Fruit fly (Drosophila melanogaster): ENCODE data around the gene CG33700.

CG33700 gene

dm6 chr3L:9468261-9468890 lies 57.0 kb downstream of the CG33700 start (continued):
- TF ChIP-seq MESR4 (GFP tag; optimal IDR thresholded peaks at IDR 0.05) (no peak), lab (GFP tag; optimal IDR thresholded peaks at IDR 0.05) (peak; percentile 21), dmrt99B (tag; optimal IDR thresholded peaks at IDR 0.05) (peak; percentile 55), Sin3A (optimal IDR thresholded peaks at IDR 0.05) (no peak), CG1832 (GFP tag; optimal IDR thresholded peaks at IDR 0.05) (no peak), sug (tag; optimal IDR thresholded peaks at IDR 0.05) (no peak), ci (GFP tag; IDR thresholded peaks at IDR 0.05) (no peak), CG15601 (tag; optimal IDR thresholded peaks at IDR 0.05) (no peak), CG10565 (GFP tag; optimal IDR thresholded peaks at IDR 0.05) (no peak), ems (GFP tag; optimal IDR thresholded peaks at IDR 0.05) (no peak), Six4 (GFP tag; optimal IDR thresholded peaks at IDR 0.05) (no peak), tup (GFP tag; optimal IDR thresholded peaks at IDR 0.05) (no peak), D (optimal IDR thresholded peaks at IDR 0.05) (no peak), D (GFP tag; optimal IDR thresholded peaks at IDR 0.05) (peak; percentile 34), CG17359 (tag; optimal IDR thresholded peaks at IDR 0.05) (peak; percentile 16), CG10462 (GFP tag; optimal IDR thresholded peaks at IDR 0.05) (no peak), CG3995 (GFP tag; optimal IDR thresholded peaks at IDR 0.05) (peak; percentile 2), Blimp-1 (GFP tag; optimal IDR thresholded peaks at IDR 0.05) (peak; percentile 26), CG9727 (GFP tag; optimal IDR thresholded peaks at IDR 0.05) (peak; percentile 28), CG34376 (GFP tag; optimal IDR thresholded peaks at IDR 0.05) (no peak), CG13894 (tag; optimal IDR thresholded peaks at IDR 0.05) (no peak), Antp (GFP tag; optimal IDR thresholded peaks at IDR 0.05) (no peak), tgo (GFP tag; IDR thresholded peaks at IDR 0.05) (no peak), vfl (GFP tag; optimal IDR thresholded peaks at IDR 0.05) (no peak), oc (tag; optimal IDR thresholded peaks at IDR 0.05) (no peak), Ets65A (GFP tag) (peak; percentile 80), NC2α (GFP tag; optimal IDR thresholded peaks at IDR 0.05) (no peak), lmd (GFP tag; IDR thresholded peaks at IDR 0.05) (0 out of 2 replicates have a peak, but pooled peaks have one; percentile 26), Jarid2 (GFP tag; optimal IDR thresholded peaks at IDR 0.05) (peak; percentile 11), CG10209 (GFP tag; optimal IDR thresholded peaks at IDR 0.05) (peak; percentile 17), az2 (GFP tag; optimal IDR thresholded peaks at IDR 0.05) (no peak), Xbp1 (GFP tag; optimal IDR thresholded peaks at IDR 0.05) (peak; percentile 26), amos (GFP tag; IDR thresholded peaks at IDR 0.05; ENCODE audit: partially characterized antibody) (no peak), CG10321 (GFP tag; IDR thresholded peaks at IDR 0.05) (no peak), CG3407 (GFP tag; optimal IDR thresholded peaks at IDR 0.05) (no peak), stc (GFP tag; IDR thresholded peaks at IDR 0.05) (no peak), hbn (GFP tag; IDR thresholded peaks at IDR 0.05; ENCODE audit: partially characterized antibody) (no peak), CrebB (tag; optimal IDR thresholded peaks at IDR 0.05) (no peak), Ptx1 (GFP tag; IDR thresholded peaks at IDR 0.05) (no peak; the same call in 1 of the 2 replicates), CG2116 (GFP tag; optimal IDR thresholded peaks at IDR 0.05) (no peak), CG1792 (GFP tag; optimal IDR thresholded peaks at IDR 0.05) (no peak), yki (optimal IDR thresholded peaks at IDR 0.05) (no peak), scrt (GFP tag; optimal IDR thresholded peaks at IDR 0.05) (peak; percentile 11), CG17612 (GFP tag; IDR thresholded peaks at IDR 0.05) (no peak), Sox100B (GFP tag; optimal IDR thresholded peaks at IDR 0.05) (peak; percentile 64), CG3281 (GFP tag; optimal IDR thresholded peaks at IDR 0.05) (peak; percentile 51), CG8089 (GFP tag; optimal IDR thresholded peaks at IDR 0.05) (no peak), Dll (GFP tag; IDR thresholded peaks at IDR 0.05; ENCODE audit: partially characterized antibody) (no peak), Nf-YB (GFP tag; optimal IDR thresholded peaks at IDR 0.05) (no peak), MBD-R2 (GFP tag; IDR thresholded peaks at IDR 0.05) (no peak), CG9437 (GFP tag; optimal IDR thresholded peaks at IDR 0.05) (peak; percentile 11)

All from whole organism, embryonic.